Fruit fly (Drosophila melanogaster) whole organism, embryonic: ENCODE data around the gene ric8a.

Experiments used
- Atf6 ChIP-seq: fragments of 200-800 bp; sonication (Bioruptor generic); IDR thresholded peaks from 2 replicates; pipeline ENCODE4 v1.3.6; 2022; ENCODE audit warnings: missing biosample characterization, missing genetic modification characterization
- Blimp-1 ChIP-seq: fragments of 200-800 bp; sonication (Bioruptor generic); optimal IDR thresholded peaks from 3 replicates; lab custom pipeline; 2018; ENCODE audit warnings: missing biosample characterization, missing genetic modification characterization, mild to moderate bottlenecking, moderate library complexity, missing genetic modification reagents
- CG10267 ChIP-seq: fragments of 200-800 bp; sonication (Bioruptor generic); optimal IDR thresholded peaks from 2 replicates; lab custom pipeline; 2018; ENCODE audit warnings: missing biosample characterization, mild to moderate bottlenecking, missing genetic modification characterization, moderate library complexity
- CG10431 ChIP-seq: fragments of 200-800 bp; sonication (Bioruptor generic); optimal IDR thresholded peaks from 3 replicates; lab custom pipeline; 2018; ENCODE audit warnings: missing biosample characterization, mild to moderate bottlenecking, missing genetic modification characterization
- CG11247 ChIP-seq: fragments of 200-800 bp; sonication (Bioruptor generic); IDR thresholded peaks from 2 replicates; pipeline ENCODE4 v1.3.6; 2022; ENCODE audit warnings: missing biosample characterization, missing genetic modification characterization
- CG14050 ChIP-seq: fragments of 200-800 bp; sonication (Bioruptor generic); IDR thresholded peaks from 3 replicates; pipeline ENCODE4 v1.3.6; 2022; ENCODE audit warnings: missing biosample characterization, missing genetic modification characterization
- CG14710 ChIP-seq: fragments of 200-800 bp; sonication (Bioruptor generic); optimal IDR thresholded peaks from 3 replicates; lab custom pipeline; 2019; ENCODE audit warnings: missing biosample characterization, mild to moderate bottlenecking, missing genetic modification characterization, moderate library complexity
- CG15514 ChIP-seq: fragments of 200-800 bp; sonication (Bioruptor generic); optimal IDR thresholded peaks from 3 replicates; lab custom pipeline; 2017; ENCODE audit warnings: missing biosample characterization, missing genetic modification characterization, mild to moderate bottlenecking, moderate library complexity, missing genetic modification reagents
- CG15696 ChIP-seq: fragments of 200-800 bp; sonication (Bioruptor generic); optimal IDR thresholded peaks from 2 replicates; lab custom pipeline; 2019; ENCODE audit warnings: missing biosample characterization, mild to moderate bottlenecking, missing genetic modification characterization, moderate library complexity
- CG18619 ChIP-seq: fragments of 200-800 bp; sonication (Bioruptor generic); optimal IDR thresholded peaks from 3 replicates; lab custom pipeline; 2017; ENCODE audit warnings: missing biosample characterization, mild to moderate bottlenecking, missing genetic modification characterization
- CG31365 ChIP-seq: fragments of 200-800 bp; sonication (Bioruptor generic); optimal IDR thresholded peaks from 2 replicates; lab custom pipeline; 2018; ENCODE audit warnings: missing biosample characterization, mild to moderate bottlenecking, missing genetic modification characterization
- CG3163 ChIP-seq: fragments of 200-800 bp; sonication (Bioruptor generic); optimal IDR thresholded peaks from 3 replicates; lab custom pipeline; 2016; ENCODE audit warnings: missing biosample characterization, missing genetic modification characterization
- CG3995 ChIP-seq: fragments of 200-800 bp; sonication (Bioruptor generic); optimal IDR thresholded peaks from 3 replicates; lab custom pipeline; 2016; ENCODE audit warnings: missing biosample characterization, missing genetic modification characterization
- CG4328 ChIP-seq: fragments of 200-800 bp; sonication (Bioruptor generic); optimal IDR thresholded peaks from 3 replicates; lab custom pipeline; 2017; ENCODE audit warnings: missing biosample characterization, missing genetic modification reagents, missing genetic modification characterization
- CG6254 ChIP-seq: fragments of 200-800 bp; sonication (Bioruptor generic); optimal IDR thresholded peaks from 3 replicates; lab custom pipeline; 2017; ENCODE audit warnings: mild to moderate bottlenecking, missing biosample characterization, missing genetic modification reagents, missing genetic modification characterization
- CG7556 ChIP-seq: fragments of 200-800 bp; sonication (Bioruptor generic); optimal IDR thresholded peaks from 2 replicates; lab custom pipeline; 2017; ENCODE audit warnings: missing biosample characterization, mild to moderate bottlenecking, missing genetic modification characterization
- CG9727 ChIP-seq: fragments of 200-800 bp; sonication (Bioruptor generic); optimal IDR thresholded peaks from 3 replicates; lab custom pipeline; 2017; ENCODE audit warnings: missing biosample characterization, mild to moderate bottlenecking, missing genetic modification characterization
- Doc3 ChIP-seq: fragments of 200-800 bp; sonication (Bioruptor generic); IDR thresholded peaks from 3 replicates; pipeline ENCODE4 v1.3.6; 2022; ENCODE audit warnings: missing biosample characterization, missing genetic modification characterization; ENCODE audit not compliant: partially characterized antibody
- E2f2 ChIP-seq: fragments of 200-800 bp; sonication (Bioruptor generic); IDR thresholded peaks from 2 replicates; pipeline ENCODE4 v1.3.6; 2022; ENCODE audit warnings: missing biosample characterization, missing genetic modification characterization
- Ets97D ChIP-seq: fragments of 200-800 bp; sonication (Bioruptor generic); optimal IDR thresholded peaks from 3 replicates; lab custom pipeline; 2016; ENCODE audit warnings: missing biosample characterization, missing genetic modification characterization
- HLHmδ ChIP-seq: fragments of 200-800 bp; sonication (Bioruptor generic); optimal IDR thresholded peaks from 2 replicates; lab custom pipeline; 2018; ENCODE audit warnings: missing biosample characterization, mild to moderate bottlenecking, missing genetic modification characterization, moderate library complexity
- Hand ChIP-seq: fragments of 200-800 bp; sonication (Bioruptor generic); optimal IDR thresholded peaks from 2 replicates; lab custom pipeline; 2017; ENCODE audit warnings: mild to moderate bottlenecking, missing biosample characterization, missing genetic modification reagents, missing genetic modification characterization
- HmgZ ChIP-seq: fragments of 200-800 bp; sonication (Bioruptor generic); optimal IDR thresholded peaks from 2 replicates; lab custom pipeline; 2018; ENCODE audit warnings: missing biosample characterization, mild to moderate bottlenecking, missing genetic modification characterization
- Hr78 ChIP-seq, 2 experiments: fragments of 200-800 bp in 1 of 2; fragments of >200 bp in 1 of 2; sonication (Bioruptor generic) in 1 of 2; optimal IDR thresholded peaks; 2 replicates each; lab custom pipeline; 2017 to 2019; ENCODE audit warnings: missing biosample characterization in 2 of 2, missing genetic modification characterization in 2 of 2, mild to moderate bottlenecking in 1 of 2, moderate library complexity in 1 of 2
- Nf-YB ChIP-seq: fragments of 200-800 bp; sonication (Bioruptor generic); optimal IDR thresholded peaks from 3 replicates; lab custom pipeline; 2019; ENCODE audit warnings: missing biosample characterization, mild to moderate bottlenecking, missing genetic modification characterization, moderate library complexity
- Pdp1 ChIP-seq, 2 experiments: fragments of 200-800 bp; sonication (Bioruptor generic); optimal IDR thresholded peaks; 3 replicates each; lab custom pipeline; 2016; ENCODE audit warnings: missing biosample characterization in 2 of 2, missing genetic modification characterization in 2 of 2, mild to moderate bottlenecking in 1 of 2, moderate library complexity in 1 of 2
- Ssrp ChIP-seq: fragments of 200-800 bp; sonication (Bioruptor generic); optimal IDR thresholded peaks from 2 replicates; lab custom pipeline; 2018; ENCODE audit warnings: missing biosample characterization, mild to moderate bottlenecking, missing genetic modification characterization, moderate library complexity
- YL-1 ChIP-seq: fragments of 200-800 bp; sonication (Bioruptor generic); optimal IDR thresholded peaks from 3 replicates; lab custom pipeline; 2017; ENCODE audit warnings: missing biosample characterization, mild to moderate bottlenecking, missing genetic modification characterization
- ac ChIP-seq: fragments of 200-800 bp; sonication (Bioruptor generic); optimal IDR thresholded peaks from 3 replicates; lab custom pipeline; 2017; ENCODE audit warnings: missing biosample characterization, mild to moderate bottlenecking, missing genetic modification characterization
- crol ChIP-seq: fragments of 200-800 bp; sonication (Bioruptor generic); IDR thresholded peaks from 2 replicates; pipeline ENCODE4 v1.3.6; 2022; ENCODE audit warnings: missing biosample characterization, missing genetic modification characterization
- crp ChIP-seq, 2 experiments: fragments of 200-800 bp; sonication (Bioruptor generic); optimal IDR thresholded peaks; 2 replicates in 1 of 2; 3 replicates in 1 of 2; lab custom pipeline; 2017; ENCODE audit warnings: missing biosample characterization in 2 of 2, missing genetic modification characterization in 2 of 2, mild to moderate bottlenecking in 1 of 2, moderate library complexity in 1 of 2
- ftz-f1 ChIP-seq: fragments of 200-800 bp; sonication (Bioruptor generic); optimal IDR thresholded peaks from 2 replicates; lab custom pipeline; 2016; ENCODE audit warnings: missing biosample characterization, missing genetic modification characterization
- gcm2 ChIP-seq: fragments of 200-800 bp; sonication (Bioruptor generic); optimal IDR thresholded peaks from 2 replicates; lab custom pipeline; 2016; ENCODE audit warnings: missing biosample characterization, missing genetic modification characterization
- grau ChIP-seq: fragments of 200-800 bp; optimal IDR thresholded peaks from 3 replicates; lab custom pipeline; 2019; ENCODE audit warnings: missing biosample characterization, mild to moderate bottlenecking, missing genetic modification characterization, moderate library complexity
- hb ChIP-seq: fragments of 200-800 bp; sonication (Bioruptor generic); IDR thresholded peaks from 3 replicates; pipeline ENCODE4 v1.3.6; 2022; ENCODE audit warnings: missing biosample characterization, missing genetic modification characterization; ENCODE audit not compliant: partially characterized antibody
- jing ChIP-seq: fragments of 200-800 bp; sonication (Bioruptor generic); optimal IDR thresholded peaks from 2 replicates; lab custom pipeline; 2018; ENCODE audit warnings: missing biosample characterization, mild to moderate bottlenecking, missing genetic modification characterization
- nerfin-2 ChIP-seq: fragments of 200-800 bp; sonication (Bioruptor generic); IDR thresholded peaks from 2 replicates; pipeline ENCODE4 v1.3.6; 2022; ENCODE audit warnings: missing biosample characterization, missing genetic modification characterization; ENCODE audit not compliant: partially characterized antibody
- org-1 ChIP-seq: fragments of 200-800 bp; sonication (Bioruptor generic); optimal IDR thresholded peaks from 2 replicates; lab custom pipeline; 2017; ENCODE audit warnings: missing biosample characterization, missing genetic modification characterization
- pzg ChIP-seq: fragments of 200-800 bp; sonication (Bioruptor generic); optimal IDR thresholded peaks from 3 replicates; lab custom pipeline; 2018; ENCODE audit warnings: missing biosample characterization, mild to moderate bottlenecking, missing genetic modification characterization, moderate library complexity
- ranshi ChIP-seq: fragments of 200-800 bp; sonication (Bioruptor generic); IDR thresholded peaks from 2 replicates; pipeline ENCODE4 v1.3.6; 2022; ENCODE audit warnings: missing biosample characterization, missing genetic modification characterization
- rib ChIP-seq: fragments of 200-800 bp; sonication (Bioruptor generic); IDR thresholded peaks from 2 replicates; pipeline ENCODE4 v1.3.6; 2022; ENCODE audit warnings: missing biosample characterization, missing genetic modification characterization
- row ChIP-seq: fragments of 200-800 bp; sonication (Bioruptor generic); IDR thresholded peaks from 3 replicates; pipeline ENCODE4 v1.3.6; 2022; ENCODE audit warnings: missing biosample characterization, missing genetic modification characterization
- sqz ChIP-seq: fragments of 200-800 bp; sonication (Bioruptor generic); optimal IDR thresholded peaks from 3 replicates; lab custom pipeline; 2018; ENCODE audit warnings: missing biosample characterization, mild to moderate bottlenecking, missing genetic modification characterization
- tll ChIP-seq, 2 experiments: fragments of 200-800 bp in 1 of 2; fragments of >200 bp in 1 of 2; sonication (Bioruptor generic) in 1 of 2; optimal IDR thresholded peaks; 2 replicates each; lab custom pipeline; 2017 to 2019; ENCODE audit warnings: missing biosample characterization in 2 of 2, missing genetic modification characterization in 2 of 2, mild to moderate bottlenecking in 1 of 2, moderate library complexity in 1 of 2
- unc-4 ChIP-seq: fragments of 200-800 bp; sonication (Bioruptor generic); IDR thresholded peaks from 2 replicates; pipeline ENCODE4 v1.3.6; 2022; ENCODE audit warnings: missing biosample characterization, missing genetic modification characterization; ENCODE audit not compliant: partially characterized antibody
- zfh1 ChIP-seq: fragments of 200-800 bp; sonication (Bioruptor generic); IDR thresholded peaks from 3 replicates; pipeline ENCODE4 v1.3.6; 2022; ENCODE audit warnings: missing biosample characterization, missing genetic modification characterization

ric8a gene

dm6 chrX:9224423-9224822 is 31.5 kb upstream of the ric8a start:
- TF ChIP-seq CG4328 (GFP tag; lab: Kevin White, UChicago) (no peak), org-1 (no peak), Blimp-1 (peak; percentile 90), crp (GFP tag; optimal IDR thresholded peaks at IDR 0.05; lab: Kevin White, UChicago) (no peak), Pdp1 (GFP tag; optimal IDR thresholded peaks at IDR 0.05; lab: Kevin White, UChicago) (peak in 1 of 2 experiments; percentile 41), YL-1 (no peak), CG9727 (GFP tag; lab: Kevin White, UChicago) (no peak), crol (GFP tag; lab: Robert Waterston, UW) (peak; percentile 17; the same call in 1 of the 2 replicates)
- TF ChIP-seq, all 482 proteins: peak for 3

DNA sequence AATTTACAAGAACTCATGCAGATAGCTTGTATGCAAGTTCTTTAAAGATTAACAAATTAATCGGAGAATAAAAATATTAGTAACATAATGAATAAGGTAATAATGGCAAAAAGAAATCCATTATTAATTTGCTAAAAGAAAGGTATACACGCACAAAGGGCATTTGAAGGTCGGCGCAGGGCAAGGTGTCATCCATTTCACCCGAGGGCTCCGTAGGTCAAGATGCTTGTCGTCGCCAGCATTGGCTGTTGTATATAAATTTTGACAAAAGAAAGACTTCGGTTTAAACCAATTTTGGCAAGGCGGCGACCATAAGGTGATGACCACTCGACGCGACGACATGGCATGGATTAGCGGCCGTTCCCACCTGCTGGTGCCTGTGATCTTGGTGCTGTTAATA is 30.8 kb upstream of the ric8a start, which contains the start of gene CG15370:
TSS of gene CG15370 (plus strand) at position 301 of the 400 bp plus-strand sequence.
- TF ChIP-seq CG31365 (tag; lab: Kevin White, UChicago) (no peak), ranshi (GFP tag; lab: Robert Waterston, UW) (no peak), CG10431 (GFP tag; lab: Kevin White, UChicago) (no peak), jing (GFP tag; lab: Kevin White, UChicago) (no peak), CG14050 (GFP tag; lab: Robert Waterston, UW) (no peak), HLHmδ (GFP tag; lab: Kevin White, UChicago) (no peak), Atf6 (GFP tag; lab: Robert Waterston, UW) (no peak), CG10267 (tag; lab: Kevin White, UChicago) (no peak), CG18619 (no peak), CG3163 (no peak), Ssrp (tag; lab: Kevin White, UChicago) (no peak), tll (GFP tag; optimal IDR thresholded peaks at IDR 0.05; lab: Kevin White, UChicago) (no peak), hb (GFP tag; lab: Robert Waterston, UW) (no peak), CG7556 (GFP tag; lab: Kevin White, UChicago) (no peak), Hand (GFP tag; lab: Kevin White, UChicago) (no peak), CG11247 (no peak)

- TF ChIP-seq ac (GFP tag; lab: Kevin White, UChicago): no peak
- TF ChIP-seq unc-4: no peak
- TF ChIP-seq zfh1 (GFP tag; lab: Robert Waterston, UW): no peak
- no peak for TF ChIP-seq grau (tag; lab: Kevin White, UChicago)
Measured at dm6 chrX:9226837-9227236, 29.1 kb upstream of the ric8a start, which contains the start of gene Gr8a. Gene Gr8a, plus strand, starts transcription at chrX:9227137.

- TF ChIP-seq ftz-f1 (GFP tag; lab: Kevin White, UChicago): peak; percentile 44
- TF ChIP-seq row (GFP tag; lab: Robert Waterston, UW): 0 out of 3 replicates have a peak, but pooled peaks have one; percentile 21
- no peak for TF ChIP-seq rib (GFP tag; lab: Robert Waterston, UW)
- TF ChIP-seq CG15514: peak; percentile 71
- peak; percentile 49 for TF ChIP-seq Ets97D
- peak; percentile 6 for TF ChIP-seq HmgZ
- TF ChIP-seq Nf-YB (GFP tag; lab: Kevin White, UChicago): no peak
- TF ChIP-seq E2f2: peak; percentile 89
- TF ChIP-seq pzg (GFP tag; lab: Kevin White, UChicago): peak; percentile 84
- TF ChIP-seq Hr78 (GFP tag; optimal IDR thresholded peaks at IDR 0.05; lab: Kevin White, UChicago): no peak
- TF ChIP-seq gcm2 (GFP tag; lab: Kevin White, UChicago): no peak
- peak; percentile 72 for TF ChIP-seq nerfin-2
- peak; percentile 20 for TF ChIP-seq CG3995 (GFP tag; lab: Kevin White, UChicago)
- TF ChIP-seq CG14710 (tag; lab: Kevin White, UChicago): peak; percentile 53
- TF ChIP-seq CG6254 (GFP tag; lab: Kevin White, UChicago): no peak
- no peak for TF ChIP-seq sqz (GFP tag; lab: Kevin White, UChicago)
- TF ChIP-seq Doc3 (GFP tag; lab: Robert Waterston, UW): peak; percentile 58
- no peak for TF ChIP-seq CG15696 (tag; lab: Kevin White, UChicago)
Measured at dm6 chrX:9232199-9232598, 23.8 kb upstream of the ric8a start, which contains the start of gene CG12121. Gene CG12121, minus strand, starts transcription at chrX:9232378.
